Worm (Caenorhabditis elegans) whole organism, L4 larva: ENCODE data around the gene srh-27.

Experiments
- F10B5.3 ChIP-seq: sonication (generic microtip); optimal IDR thresholded peaks from 2 replicates; lab custom pipeline; 2016; ENCODE audit warnings: mild to moderate bottlenecking, missing genetic modification characterization, missing compliant biosample characterization
- F26F4.8 ChIP-seq: fragments of 200-800 bp; sonication (Bioruptor generic); conservative IDR thresholded peaks from 2 replicates; pipeline ENCODE4 v1.3.6; 2022; ENCODE audit warnings: missing genetic modification characterization, missing compliant biosample characterization
- Y75B8A.6 ChIP-seq: fragments of 200-800 bp; sonication (Bioruptor generic); IDR thresholded peaks from 2 replicates; pipeline ENCODE4 v1.3.6; 2022; ENCODE audit warnings: missing genetic modification reagents, missing genetic modification characterization, missing compliant biosample characterization
- ZK337.2 ChIP-seq: fragments of 200-800 bp; sonication (Bioruptor generic); IDR thresholded peaks from 2 replicates; pipeline ENCODE4 v1.3.6; 2022; ENCODE audit warnings: missing genetic modification reagents, missing genetic modification characterization, missing compliant biosample characterization
- aha-1 ChIP-seq: fragments of 150-350 bp; peaks from one replicate; lab custom pipeline; 2014; ENCODE audit warnings: missing biosample characterization, missing genetic modification characterization
- ama-1 ChIP-seq: fragments of 150-350 bp; optimal IDR thresholded peaks from 2 replicates; lab custom pipeline; 2014; ENCODE audit warnings: inconsistent platforms, mixed read lengths
- attf-4 ChIP-seq: sonication (generic microtip); optimal IDR thresholded peaks from 3 replicates; lab custom pipeline; 2017; ENCODE audit warnings: missing biosample characterization, missing genetic modification characterization
- ces-1 ChIP-seq: fragments of 150-350 bp; sonication (generic microtip); optimal IDR thresholded peaks from 4 replicates; lab custom pipeline; 2014; ENCODE audit warnings: missing biosample characterization, missing genetic modification reagents, missing genetic modification characterization
- daf-8 ChIP-seq: fragments of 200-800 bp; sonication (Bioruptor generic); IDR thresholded peaks from 2 replicates; pipeline ENCODE4 v1.3.6; 2022; ENCODE audit warnings: missing genetic modification characterization, missing compliant biosample characterization
- dmd-8 ChIP-seq: fragments of 200-800 bp; sonication (Bioruptor generic); IDR thresholded peaks from 2 replicates; pipeline ENCODE4 v1.3.6; 2022; ENCODE audit warnings: missing genetic modification characterization, missing compliant biosample characterization
- dve-1 ChIP-seq: sonication (generic microtip); optimal IDR thresholded peaks from 2 replicates; lab custom pipeline; 2017; ENCODE audit warnings: antibody characterized with exemption, mild to moderate bottlenecking, missing genetic modification characterization, missing compliant biosample characterization; ENCODE audit not compliant: insufficient read depth
- fkh-10 ChIP-seq: fragments of 150-350 bp; optimal IDR thresholded peaks from 2 replicates; lab custom pipeline; 2014; ENCODE audit warnings: missing biosample characterization, missing genetic modification reagents, missing genetic modification characterization
- fos-1 ChIP-seq: fragments of 150-350 bp; optimal IDR thresholded peaks from 2 replicates; lab custom pipeline; 2014; ENCODE audit warnings: missing biosample characterization, missing genetic modification characterization
- hlh-11 ChIP-seq: fragments of 200-800 bp; sonication (Bioruptor generic); optimal IDR thresholded peaks from 2 replicates; lab custom pipeline; 2018; ENCODE audit warnings: mild to moderate bottlenecking, missing genetic modification characterization, missing compliant biosample characterization
- madf-5 ChIP-seq, 2 experiments: fragments of 200-800 bp; sonication (Bioruptor generic); IDR thresholded peaks; 2 replicates each; pipeline ENCODE4 v1.3.6; 2022; ENCODE audit warnings: missing compliant biosample characterization in 2 of 2, missing genetic modification characterization in 2 of 2
- mdt-29 ChIP-seq: fragments of 200-800 bp; sonication (Bioruptor generic); IDR thresholded peaks from 2 replicates; pipeline ENCODE4 v1.3.6; 2022; ENCODE audit warnings: missing genetic modification reagents, missing genetic modification characterization, missing compliant biosample characterization
- mxl-2 ChIP-seq: fragments of 200-800 bp; sonication (Bioruptor generic); conservative IDR thresholded peaks from 2 replicates; pipeline ENCODE4 v1.3.6; 2022; ENCODE audit warnings: missing genetic modification reagents, missing genetic modification characterization, missing compliant biosample characterization
- nhr-10 ChIP-seq: fragments of 150-350 bp; optimal IDR thresholded peaks from 2 replicates; lab custom pipeline; 2014; ENCODE audit warnings: missing biosample characterization, missing genetic modification characterization
- nhr-237 ChIP-seq: sonication (generic microtip); optimal IDR thresholded peaks from 2 replicates; lab custom pipeline; 2017; ENCODE audit warnings: missing biosample characterization, missing genetic modification characterization
- nhr-48 ChIP-seq: sonication (generic microtip); optimal IDR thresholded peaks from 2 replicates; lab custom pipeline; 2016; ENCODE audit warnings: mild to moderate bottlenecking, missing genetic modification characterization, missing compliant biosample characterization
- nhr-6 ChIP-seq: fragments of 150-350 bp; optimal IDR thresholded peaks from 2 replicates; lab custom pipeline; 2014; ENCODE audit warnings: missing biosample characterization, missing genetic modification characterization
- nhr-76 ChIP-seq: fragments of 150-350 bp; optimal IDR thresholded peaks from 2 replicates; lab custom pipeline; 2014; ENCODE audit warnings: missing biosample characterization, missing genetic modification characterization
- nhr-77 ChIP-seq: fragments of 150-350 bp; optimal IDR thresholded peaks from 2 replicates; lab custom pipeline; 2014; ENCODE audit warnings: missing biosample characterization, missing genetic modification characterization
- pha-4 ChIP-seq, 2 experiments: fragments of 150-350 bp in 1 of 2; fragments of 200-800 bp in 1 of 2; sonication (Bioruptor generic) in 1 of 2; IDR thresholded peaks in 1 of 2; optimal IDR thresholded peaks in 1 of 2; 2 replicates each; pipeline versions ENCODE4 v1.3.6 to Lab custom; 2014 to 2022; ENCODE audit warnings: missing genetic modification characterization in 2 of 2, missing genetic modification reagents in 2 of 2, missing biosample characterization in 1 of 2, missing compliant biosample characterization in 1 of 2
- saeg-2 ChIP-seq: fragments of 200-800 bp; sonication (Bioruptor generic); IDR thresholded peaks from 2 replicates; pipeline ENCODE4 v1.3.6; 2022; ENCODE audit warnings: missing genetic modification reagents, missing genetic modification characterization, missing compliant biosample characterization
- spr-1 ChIP-seq: sonication (generic microtip); optimal IDR thresholded peaks from 2 replicates; lab custom pipeline; 2016; ENCODE audit warnings: mild to moderate bottlenecking, missing genetic modification characterization, missing compliant biosample characterization
- tag-97 ChIP-seq: fragments of 200-800 bp; sonication (Bioruptor generic); IDR thresholded peaks from 2 replicates; pipeline ENCODE4 v1.3.6; 2022; ENCODE audit warnings: missing genetic modification characterization, missing compliant biosample characterization
- tra-1 ChIP-seq: fragments of 200-800 bp; sonication (Bioruptor generic); IDR thresholded peaks from 2 replicates; pipeline ENCODE4 v1.3.6; 2022; ENCODE audit warnings: missing genetic modification reagents, missing genetic modification characterization, missing compliant biosample characterization
- unc-130 ChIP-seq: sonication (generic microtip); optimal IDR thresholded peaks from 2 replicates; lab custom pipeline; 2016; ENCODE audit warnings: missing genetic modification reagents, missing genetic modification characterization, missing compliant biosample characterization
- unc-62 ChIP-seq, 3 experiments: fragments of 150-350 bp in 1 of 3; sonication (generic microtip); optimal IDR thresholded peaks in 2 of 3; peaks in 1 of 3; 1 replicate in 1 of 3; 2 replicates in 2 of 3; lab custom pipeline; 2014 to 2017; ENCODE audit warnings: missing biosample characterization in 3 of 3, missing genetic modification characterization in 3 of 3, missing genetic modification reagents in 3 of 3, missing genotype in 1 of 3
- vab-7 ChIP-seq: fragments of 200-800 bp; sonication (Bioruptor generic); IDR thresholded peaks from 2 replicates; pipeline ENCODE4 v1.3.6; 2022; ENCODE audit warnings: missing genetic modification reagents, missing genetic modification characterization, missing compliant biosample characterization
- zfp-2 ChIP-seq: sonication (generic microtip); optimal IDR thresholded peaks from 2 replicates; lab custom pipeline; 2016; ENCODE audit warnings: mild to moderate bottlenecking, missing genetic modification characterization, missing compliant biosample characterization
- zip-11 ChIP-seq: fragments of 200-800 bp; sonication (Bioruptor generic); IDR thresholded peaks from 2 replicates; pipeline ENCODE4 v1.3.6; 2022; ENCODE audit warnings: missing genetic modification characterization, missing compliant biosample characterization

The srh-27 gene

DNA sequence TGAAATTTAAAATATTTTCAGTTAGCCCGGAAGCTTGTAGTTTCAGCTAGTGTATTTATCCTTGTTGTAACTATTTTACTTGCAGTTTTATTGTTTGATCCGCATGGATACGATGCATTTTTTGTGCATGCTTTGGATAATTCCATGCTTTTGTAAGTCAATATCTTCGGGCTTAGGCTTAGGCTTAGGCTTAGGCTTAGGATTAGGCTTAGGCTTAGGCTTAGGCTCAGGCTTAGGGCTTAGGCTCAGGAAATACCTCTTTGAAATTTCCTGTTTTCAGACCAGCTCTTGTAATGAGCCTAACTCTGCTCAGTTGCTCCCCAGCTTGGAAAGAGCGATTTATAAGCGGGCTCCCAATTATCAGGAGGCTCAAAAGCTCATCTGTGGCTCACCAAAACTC is 18.7 kb downstream of the srh-27 start, which contains the start of gene srg-16:
Gene srg-16, plus strand, starts transcription at position 87 of the 400 bp plus-strand sequence.
- TF ChIP-seq tag-97 (GFP tag; lab: Robert Waterston, UW) (no peak), nhr-48 (no peak), tra-1 (no peak), unc-130 (GFP tag; lab: Kevin White, UChicago) (no peak), zfp-2 (no peak), mdt-29 (no peak), F26F4.8 (GFP tag; lab: Robert Waterston, UW) (0 out of 2 replicates have a peak, but pooled peaks have one; percentile 7), F10B5.3 (tag; lab: Kevin White, UChicago) (no peak)

DNA sequence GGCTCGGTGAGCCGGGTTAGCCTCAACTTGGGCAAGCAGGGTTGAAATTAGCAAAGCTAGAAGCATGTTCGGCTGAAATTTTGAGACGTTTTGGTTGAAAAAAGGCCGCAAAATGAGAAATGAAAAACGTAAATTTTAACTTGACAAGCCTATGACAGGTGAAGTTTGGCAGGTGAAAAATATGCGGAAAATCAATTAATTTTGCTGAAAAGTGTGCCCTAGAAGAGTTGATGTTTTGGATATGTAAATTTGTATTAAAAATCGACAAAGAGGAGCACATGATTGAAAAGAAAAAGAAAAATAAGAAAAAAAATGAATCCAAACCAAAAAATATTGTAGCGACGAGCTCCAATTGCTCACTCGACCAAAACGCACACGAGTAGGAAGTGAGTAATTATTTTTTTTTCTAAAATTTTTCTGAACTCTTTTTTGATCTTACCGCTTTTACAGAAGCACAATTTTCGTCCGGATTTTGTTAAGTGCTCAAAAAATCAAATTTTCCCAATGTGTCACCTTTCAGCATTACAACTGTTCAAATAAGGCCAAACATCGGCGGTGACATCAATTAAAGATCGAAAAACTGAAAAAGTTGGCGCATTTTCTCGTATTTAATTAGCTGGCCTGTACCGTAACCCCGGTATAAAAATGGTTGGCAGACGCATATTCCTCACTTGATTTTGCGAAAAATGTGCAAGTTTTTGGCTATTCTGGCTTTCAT is 23.0 kb downstream of the srh-27 start, which contains the start of the genes F15A4.5 and phat-8:
Gene F15A4.5, minus strand, starts transcription at position 101 of the 718 bp plus-strand sequence.
Gene phat-8, plus strand, starts transcription at position 668 of the 718 bp plus-strand sequence.
- TF ChIP-seq unc-62 (GFP tag; optimal IDR thresholded peaks at IDR 0.05 in 1 of 2; lab: Kevin White, UChicago) = peak in 1 of 2 experiments; percentile 21
- no peak for TF ChIP-seq unc-62 (tag; optimal IDR thresholded peaks at IDR 0.05; lab: Kevin White, UChicago)
- no peak for TF ChIP-seq aha-1 (tag; lab: Kevin White, UChicago)

DNA sequence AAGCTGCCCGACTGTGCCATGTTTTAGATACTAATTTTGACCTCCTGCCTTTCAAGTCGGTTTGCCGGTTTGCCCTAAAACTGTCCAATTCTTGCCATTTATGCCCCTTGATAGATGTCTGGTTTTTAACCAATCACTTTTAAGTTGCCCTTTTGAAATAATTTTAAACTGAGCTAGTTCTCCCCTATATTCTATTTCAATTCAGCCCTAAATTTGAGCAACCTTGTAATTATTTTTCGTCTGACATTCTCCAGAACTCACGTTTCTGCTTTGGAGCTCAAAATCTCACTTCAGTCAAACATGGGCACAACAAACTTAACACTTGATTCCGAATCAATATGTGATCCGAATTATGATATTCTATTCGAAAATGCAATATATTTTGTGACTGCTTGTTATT is 25.1 kb downstream of the srh-27 start, which contains the start of gene srg-17:
Gene srg-17, plus strand, starts transcription at position 301 of the 400 bp plus-strand sequence.
- TF ChIP-seq aha-1 (tag; lab: Kevin White, UChicago) = peak; percentile 72
- no peak for TF ChIP-seq hlh-11 (tag; lab: Kevin White, UChicago)

DNA sequence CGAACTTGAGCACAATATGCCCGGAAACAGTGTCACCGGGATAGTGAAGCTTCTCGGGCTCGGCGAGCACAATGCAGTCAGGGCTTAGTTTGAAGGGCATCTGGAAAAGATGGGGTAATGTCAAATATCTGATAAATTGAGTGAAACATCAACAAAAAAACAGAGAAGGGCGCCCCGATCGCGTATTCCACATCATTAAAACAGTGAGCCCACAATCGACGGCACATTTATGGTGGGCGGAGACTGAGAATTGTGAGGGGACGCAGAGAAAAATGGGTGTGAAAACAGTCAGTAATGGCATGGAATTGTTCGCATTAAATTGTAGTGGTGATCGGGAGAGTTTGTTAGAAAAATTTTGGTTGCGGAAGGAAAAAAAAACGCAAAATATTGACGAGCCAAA is 32.5 kb downstream of the srh-27 start, which contains the start of gene arrd-9:
Gene arrd-9, minus strand, starts transcription at position 101 of the 400 bp plus-strand sequence.
- TF ChIP-seq ces-1 (GFP tag; lab: Kevin White, UChicago) (no peak), fos-1 (tag; lab: Kevin White, UChicago) (no peak), Y75B8A.6 (GFP tag; lab: Robert Waterston, UW) (no peak), attf-4 (tag; lab: Kevin White, UChicago) (no peak)

DNA sequence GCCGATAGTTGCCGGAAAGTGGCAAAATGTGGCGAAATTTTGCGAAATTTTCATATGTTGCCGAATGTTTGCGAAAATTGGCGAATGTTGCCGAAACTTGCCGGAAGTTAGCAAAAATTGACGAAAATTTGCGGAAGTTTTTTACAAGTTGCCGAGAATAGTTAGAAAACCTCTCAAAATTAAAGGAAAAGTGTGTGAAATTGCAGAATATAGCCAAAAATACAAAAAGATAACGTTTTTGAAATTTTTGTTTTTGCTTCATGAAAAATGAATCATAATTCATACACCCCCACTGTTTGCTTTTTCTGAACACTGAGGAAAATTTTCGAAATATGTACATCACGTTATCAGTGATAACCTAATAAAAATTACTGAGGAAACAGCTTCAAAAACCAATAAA is 33.3 kb downstream of the srh-27 start:
- TF ChIP-seq saeg-2 (GFP tag; lab: Robert Waterston, UW) = no peak
- no peak for TF ChIP-seq nhr-76 (tag; lab: Kevin White, UChicago)
- no peak for TF ChIP-seq zip-11 (GFP tag; lab: Robert Waterston, UW)
- no peak for TF ChIP-seq nhr-6 (tag; lab: Kevin White, UChicago)
- TF ChIP-seq attf-4 (tag; lab: Kevin White, UChicago) = no peak
- TF ChIP-seq vab-7 (GFP tag; lab: Robert Waterston, UW) = no peak
- TF ChIP-seq ZK337.2 (GFP tag; lab: Robert Waterston, UW) = no peak
- no peak for TF ChIP-seq nhr-10 (tag; lab: Kevin White, UChicago)
- no peak for TF ChIP-seq spr-1
- TF ChIP-seq ama-1 (lab: Kevin White, UChicago) = no peak
- no peak for TF ChIP-seq nhr-237 (tag; lab: Kevin White, UChicago)
- no peak for TF ChIP-seq fkh-10
- TF ChIP-seq mxl-2 (GFP tag; lab: Robert Waterston, UW) = no peak
- TF ChIP-seq pha-4 (GFP tag; IDR thresholded peaks at IDR 0.05; lab: Robert Waterston, UW) = no peak
- no peak for TF ChIP-seq pha-4 (tag; optimal IDR thresholded peaks at IDR 0.05; lab: Kevin White, UChicago)
- no peak for TF ChIP-seq daf-8 (GFP tag; lab: Robert Waterston, UW)
- TF ChIP-seq nhr-77 (tag; lab: Kevin White, UChicago) = no peak
- TF ChIP-seq tra-1 = no peak
- no peak for TF ChIP-seq madf-5 (GFP tag; IDR thresholded peaks at IDR 0.05; lab: Robert Waterston, UW)
- TF ChIP-seq dmd-8 (GFP tag; lab: Robert Waterston, UW) = no peak
- TF ChIP-seq dve-1 (tag; lab: Kevin White, UChicago) = no peak
